Worm (Caenorhabditis elegans): Measurements from ENCODE around the gene F01F1.3.

- no peak for TF ChIP-seq ceh-36 (tag; optimal IDR thresholded peaks at IDR 0.05)
- no peak for TF ChIP-seq ama-1 (optimal IDR thresholded peaks at IDR 0.05)
- no peak for TF ChIP-seq aly-1 (tag; optimal IDR thresholded peaks at IDR 0.05)
- no peak for TF ChIP-seq sea-1 (GFP tag; conservative IDR thresholded peaks at IDR 0.05)
- no peak for TF ChIP-seq ets-7 (tag; optimal IDR thresholded peaks at IDR 0.05)
- TF ChIP-seq tra-4 (tag; optimal IDR thresholded peaks at IDR 0.05) = no peak
- no peak for TF ChIP-seq flt-1 (GFP tag; IDR thresholded peaks at IDR 0.05)
- TF ChIP-seq tbx-11 (GFP tag; IDR thresholded peaks at IDR 0.05) = no peak
- TF ChIP-seq B0310.2 (tag; optimal IDR thresholded peaks at IDR 0.05) = no peak
- TF ChIP-seq ceh-13 (GFP tag; optimal IDR thresholded peaks at IDR 0.05) = no peak
- TF ChIP-seq hmg-4 (GFP tag; optimal IDR thresholded peaks at IDR 0.05) = no peak
- TF ChIP-seq pes-1 (GFP tag; IDR thresholded peaks at IDR 0.05) = peak; percentile 53; the same call in 1 of the 2 replicates
Measured at ce11 chrIII:5871760-5872159, at the start of gene F01F1.3, which contains the start of gene F01F1.11.
